Fruit fly (Drosophila melanogaster) whole organism, embryonic: ENCODE measurements around the gene Exo70.

ENCODE experiments used
- Antp ChIP-seq: fragments of 200-800 bp; sonication (Bioruptor generic); optimal IDR thresholded peaks from 3 replicates; lab custom pipeline; 2016; ENCODE audit warnings: missing biosample characterization, missing genetic modification characterization
- CG10147 ChIP-seq: fragments of 200-800 bp; sonication (Bioruptor generic); optimal IDR thresholded peaks from 2 replicates; lab custom pipeline; 2019; ENCODE audit warnings: missing biosample characterization, mild to moderate bottlenecking, missing genetic modification characterization, moderate library complexity
- CG1024 ChIP-seq: fragments of 200-800 bp; sonication (Bioruptor generic); IDR thresholded peaks from 2 replicates; pipeline ENCODE4 v1.3.6; 2022; ENCODE audit warnings: missing biosample characterization, missing genetic modification characterization
- CG11696 ChIP-seq: fragments of 200-800 bp; sonication (Bioruptor generic); IDR thresholded peaks from 2 replicates; pipeline ENCODE4 v1.3.6; 2022; ENCODE audit warnings: missing biosample characterization, missing genetic modification characterization
- CG12236 ChIP-seq: fragments of 200-800 bp; sonication (Bioruptor generic); optimal IDR thresholded peaks from 2 replicates; lab custom pipeline; 2016; ENCODE audit warnings: missing biosample characterization, missing genetic modification characterization
- CG12299 ChIP-seq: fragments of 200-800 bp; sonication (Bioruptor generic); optimal IDR thresholded peaks from 2 replicates; lab custom pipeline; 2018; ENCODE audit warnings: missing biosample characterization, mild to moderate bottlenecking, missing genetic modification characterization
- CG13424 ChIP-seq: fragments of 200-800 bp; sonication (Bioruptor generic); optimal IDR thresholded peaks from 2 replicates; lab custom pipeline; 2019; ENCODE audit warnings: missing biosample characterization, mild to moderate bottlenecking, missing genetic modification characterization, moderate library complexity
- CG16779 ChIP-seq: fragments of 200-800 bp; sonication (Bioruptor generic); IDR thresholded peaks from 2 replicates; pipeline ENCODE4 v1.3.6; 2022; ENCODE audit warnings: missing biosample characterization, missing genetic modification characterization
- CG16813 ChIP-seq: fragments of 200-800 bp; sonication (Bioruptor generic); IDR thresholded peaks from 3 replicates; pipeline ENCODE4 v1.3.6; 2022; ENCODE audit warnings: missing biosample characterization, missing genetic modification characterization; ENCODE audit not compliant: partially characterized antibody
- CG17912 ChIP-seq: fragments of 200-800 bp; sonication (Bioruptor generic); optimal IDR thresholded peaks from 2 replicates; lab custom pipeline; 2018; ENCODE audit warnings: missing biosample characterization, mild to moderate bottlenecking, missing genetic modification characterization
- CG18476 ChIP-seq: fragments of 200-800 bp; sonication (Bioruptor generic); optimal IDR thresholded peaks from 2 replicates; lab custom pipeline; 2016; ENCODE audit warnings: missing biosample characterization, mild to moderate bottlenecking, missing genetic modification characterization
- CG4424 ChIP-seq: fragments of 200-800 bp; sonication (Bioruptor generic); optimal IDR thresholded peaks from 3 replicates; lab custom pipeline; 2016; ENCODE audit warnings: missing biosample characterization, missing genetic modification characterization
- CG4730 ChIP-seq: fragments of 200-800 bp; sonication (Bioruptor generic); IDR thresholded peaks from 2 replicates; pipeline ENCODE4 v1.3.6; 2022; ENCODE audit warnings: missing biosample characterization, missing genetic modification characterization
- CG6654 ChIP-seq: fragments of 200-800 bp; sonication (Bioruptor generic); optimal IDR thresholded peaks from 2 replicates; lab custom pipeline; 2017; ENCODE audit warnings: missing biosample characterization, mild to moderate bottlenecking, missing genetic modification characterization
- CG6791 ChIP-seq: fragments of 200-800 bp; sonication (Bioruptor generic); IDR thresholded peaks from 3 replicates; pipeline ENCODE4 v1.3.6; 2022; ENCODE audit warnings: missing biosample characterization, missing genetic modification characterization; ENCODE audit not compliant: partially characterized antibody
- CG8924 ChIP-seq: fragments of 200-800 bp; optimal IDR thresholded peaks from 3 replicates; lab custom pipeline; 2019; ENCODE audit warnings: missing biosample characterization, mild to moderate bottlenecking, missing genetic modification characterization, moderate library complexity
- CTCF ChIP-seq: fragments of 200-800 bp; sonication (Bioruptor generic); optimal IDR thresholded peaks from 2 replicates; lab custom pipeline; 2017; ENCODE audit warnings: missing biosample characterization, mild to moderate bottlenecking, missing genetic modification characterization, moderate library complexity
- Camta ChIP-seq: fragments of 200-800 bp; sonication (Bioruptor generic); optimal IDR thresholded peaks from 2 replicates; lab custom pipeline; 2016; ENCODE audit warnings: missing biosample characterization, missing genetic modification characterization
- Chrac-16 ChIP-seq: fragments of 200-800 bp; sonication (Bioruptor generic); optimal IDR thresholded peaks from 3 replicates; lab custom pipeline; 2016; ENCODE audit warnings: missing biosample characterization, missing genetic modification characterization
- CoRest ChIP-seq: fragments of 200-800 bp; sonication (Bioruptor generic); optimal IDR thresholded peaks from 3 replicates; lab custom pipeline; 2018; ENCODE audit warnings: missing biosample characterization, mild to moderate bottlenecking, missing genetic modification characterization, moderate library complexity
- D19A ChIP-seq: fragments of 200-800 bp; optimal IDR thresholded peaks from 3 replicates; lab custom pipeline; 2019; ENCODE audit warnings: missing biosample characterization, mild to moderate bottlenecking, missing genetic modification characterization, moderate library complexity
- Dll ChIP-seq: fragments of 200-800 bp; sonication (Bioruptor generic); IDR thresholded peaks from 4 replicates; pipeline ENCODE4 v1.3.6; 2022; ENCODE audit warnings: missing biosample characterization, missing genetic modification characterization; ENCODE audit not compliant: partially characterized antibody
- ERR ChIP-seq: fragments of 200-800 bp; sonication (Bioruptor generic); optimal IDR thresholded peaks from 2 replicates; lab custom pipeline; 2016; ENCODE audit warnings: missing biosample characterization, missing genetic modification characterization
- HHEX ChIP-seq: fragments of 200-800 bp; sonication (Bioruptor generic); optimal IDR thresholded peaks from 3 replicates; lab custom pipeline; 2017; ENCODE audit warnings: missing biosample characterization, mild to moderate bottlenecking, missing genetic modification characterization, missing genetic modification reagents
- HLH4C ChIP-seq: fragments of 200-800 bp; sonication (Bioruptor generic); IDR thresholded peaks from 3 replicates; pipeline ENCODE4 v1.3.6; 2022; ENCODE audit warnings: missing biosample characterization, missing genetic modification characterization; ENCODE audit not compliant: partially characterized antibody
- Hr3 ChIP-seq: fragments of 200-800 bp; sonication (Bioruptor generic); optimal IDR thresholded peaks from 3 replicates; lab custom pipeline; 2016; ENCODE audit warnings: missing biosample characterization, missing genetic modification characterization
- MESR4 ChIP-seq: fragments of 200-800 bp; sonication (Bioruptor generic); optimal IDR thresholded peaks from 2 replicates; lab custom pipeline; 2018; ENCODE audit warnings: missing biosample characterization, mild to moderate bottlenecking, missing genetic modification characterization, moderate library complexity
- Nf-YA ChIP-seq: fragments of 200-800 bp; sonication (Bioruptor generic); IDR thresholded peaks from 2 replicates; pipeline ENCODE4 v1.3.6; 2022; ENCODE audit warnings: missing biosample characterization, missing genetic modification characterization
- Sry-β ChIP-seq: fragments of 200-800 bp; sonication (Bioruptor generic); optimal IDR thresholded peaks from 2 replicates; lab custom pipeline; 2018; ENCODE audit warnings: missing biosample characterization, mild to moderate bottlenecking, missing genetic modification characterization, moderate library complexity
- Sry-δ ChIP-seq: fragments of 200-800 bp; sonication (Bioruptor generic); optimal IDR thresholded peaks from 2 replicates; lab custom pipeline; 2016; ENCODE audit warnings: missing biosample characterization, missing genetic modification characterization
- Vsx1 ChIP-seq: fragments of 200-800 bp; sonication (Bioruptor generic); optimal IDR thresholded peaks from 2 replicates; lab custom pipeline; 2017; ENCODE audit warnings: missing biosample characterization, mild to moderate bottlenecking, missing genetic modification characterization, missing genetic modification reagents
- ab ChIP-seq: fragments of 200-800 bp; sonication (Bioruptor generic); optimal IDR thresholded peaks from 2 replicates; lab custom pipeline; 2016; ENCODE audit warnings: missing biosample characterization, missing genetic modification characterization
- bcd ChIP-seq: fragments of 200-800 bp; sonication (Bioruptor generic); optimal IDR thresholded peaks from 2 replicates; lab custom pipeline; 2017; ENCODE audit warnings: missing biosample characterization, mild to moderate bottlenecking, missing genetic modification characterization
- chinmo ChIP-seq: fragments of 200-800 bp; sonication (Bioruptor generic); IDR thresholded peaks from 4 replicates; pipeline ENCODE4 v1.3.6; 2022; ENCODE audit warnings: missing biosample characterization, missing genetic modification characterization; ENCODE audit not compliant: partially characterized antibody
- crol ChIP-seq: fragments of 200-800 bp; sonication (Bioruptor generic); IDR thresholded peaks from 2 replicates; pipeline ENCODE4 v1.3.6; 2022; ENCODE audit warnings: missing biosample characterization, missing genetic modification characterization
- disco-r ChIP-seq: fragments of 200-800 bp; sonication (Bioruptor generic); optimal IDR thresholded peaks from 2 replicates; lab custom pipeline; 2016; ENCODE audit warnings: missing biosample characterization, missing genetic modification characterization
- fd64A ChIP-seq: fragments of 200-800 bp; sonication (Bioruptor generic); optimal IDR thresholded peaks from 3 replicates; lab custom pipeline; 2018; ENCODE audit warnings: missing biosample characterization, mild to moderate bottlenecking, missing genetic modification characterization
- gce ChIP-seq: fragments of 200-800 bp; sonication (Bioruptor generic); IDR thresholded peaks from 3 replicates; pipeline ENCODE4 v1.3.6; 2022; ENCODE audit warnings: missing biosample characterization, missing genetic modification characterization
- gcm ChIP-seq: fragments of 200-800 bp; sonication (Bioruptor generic); optimal IDR thresholded peaks from 2 replicates; lab custom pipeline; 2019; ENCODE audit warnings: missing biosample characterization, mild to moderate bottlenecking, missing genetic modification characterization, moderate library complexity
- mam ChIP-seq: fragments of 200-800 bp; sonication (Bioruptor generic); optimal IDR thresholded peaks from 3 replicates; lab custom pipeline; 2016; ENCODE audit warnings: missing biosample characterization, missing genetic modification characterization
- mld ChIP-seq: fragments of 200-800 bp; sonication (Bioruptor generic); IDR thresholded peaks from 3 replicates; pipeline ENCODE4 v1.3.6; 2022; ENCODE audit warnings: missing biosample characterization, missing genetic modification characterization; ENCODE audit not compliant: partially characterized antibody
- nom ChIP-seq: fragments of 200-800 bp; sonication (Bioruptor generic); optimal IDR thresholded peaks from 2 replicates; lab custom pipeline; 2017; ENCODE audit warnings: missing biosample characterization, missing genetic modification characterization, mild to moderate bottlenecking, moderate library complexity, missing genetic modification reagents
- pho ChIP-seq: fragments of 200-800 bp; sonication (Bioruptor generic); optimal IDR thresholded peaks from 2 replicates; lab custom pipeline; 2016; ENCODE audit warnings: missing biosample characterization, missing genetic modification characterization
- rib ChIP-seq: fragments of 200-800 bp; sonication (Bioruptor generic); IDR thresholded peaks from 2 replicates; pipeline ENCODE4 v1.3.6; 2022; ENCODE audit warnings: missing biosample characterization, missing genetic modification characterization
- sob ChIP-seq: fragments of 200-800 bp; sonication (Bioruptor generic); IDR thresholded peaks from 2 replicates; pipeline ENCODE4 v1.3.6; 2022; ENCODE audit warnings: missing biosample characterization, missing genetic modification characterization
- trem ChIP-seq: fragments of 200-800 bp; optimal IDR thresholded peaks from 3 replicates; lab custom pipeline; 2019; ENCODE audit warnings: missing biosample characterization, mild to moderate bottlenecking, missing genetic modification characterization, moderate library complexity
- vvl ChIP-seq: fragments of 200-800 bp; sonication (Bioruptor generic); IDR thresholded peaks from 2 replicates; pipeline ENCODE4 v1.3.6; 2022; ENCODE audit warnings: missing biosample characterization, missing genetic modification characterization
- wor ChIP-seq: fragments of 200-800 bp; sonication (Bioruptor generic); IDR thresholded peaks from 2 replicates; pipeline ENCODE4 v1.3.6; 2022; ENCODE audit warnings: missing biosample characterization, missing genetic modification characterization
- zen2 ChIP-seq: fragments of 200-800 bp; sonication (Bioruptor generic); IDR thresholded peaks from 3 replicates; pipeline ENCODE4 v1.3.6; 2022; ENCODE audit warnings: missing biosample characterization, missing genetic modification characterization; ENCODE audit not compliant: partially characterized antibody

Exo70 gene

DNA sequence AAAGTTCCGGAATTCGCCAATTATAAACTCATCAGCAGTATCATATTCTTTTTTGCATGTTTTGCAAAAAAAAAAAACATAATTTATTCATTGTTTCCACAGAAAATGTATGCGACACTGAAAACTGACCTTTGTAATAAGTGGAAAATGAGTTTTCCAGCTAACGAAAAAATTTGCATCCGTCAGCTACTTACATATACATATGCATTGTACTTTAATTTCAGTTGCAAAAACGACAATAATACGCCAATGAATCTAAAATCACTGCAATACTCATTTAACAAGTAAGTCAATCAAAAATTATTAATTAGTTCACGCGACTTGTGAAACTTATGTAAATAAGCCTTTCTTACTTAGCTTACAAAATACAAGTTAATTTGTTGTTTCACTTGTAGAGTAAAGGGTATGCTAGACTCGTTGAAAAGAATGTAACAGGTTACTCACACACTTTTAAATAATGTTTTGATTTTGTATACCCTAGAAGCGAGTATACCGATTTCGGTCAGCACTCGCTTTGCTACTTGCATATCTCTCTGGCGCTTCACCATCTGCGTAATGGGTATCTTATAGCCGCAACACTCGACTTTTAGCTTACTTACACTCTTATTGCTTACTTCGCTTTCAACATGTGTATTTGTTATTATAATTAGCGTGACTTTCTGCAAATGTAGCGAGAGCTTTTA is 12.7 kb upstream of the Exo70 start (continued):
- TF ChIP-seq crol (GFP tag; lab: Robert Waterston, UW) (no peak), mld (no peak), gcm (GFP tag; lab: Kevin White, UChicago) (no peak)

DNA sequence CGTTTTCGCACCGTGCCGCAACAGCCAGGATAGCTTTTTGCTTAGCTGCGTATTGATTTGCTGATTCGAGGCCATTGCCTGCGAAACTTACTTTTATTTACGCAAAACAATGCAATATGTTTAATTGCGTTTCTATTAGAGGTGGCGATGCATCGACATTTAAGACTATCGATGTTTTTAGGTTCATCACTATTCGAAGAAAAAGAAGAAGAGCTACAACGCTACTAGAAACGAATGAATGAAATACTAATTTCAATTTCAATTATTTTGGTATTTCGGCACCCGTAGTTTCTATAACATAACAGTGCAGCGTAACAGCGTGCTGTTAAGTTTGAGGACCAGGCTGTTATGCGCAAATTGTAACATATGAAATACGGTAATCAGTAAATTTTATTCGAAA is 6.5 kb upstream of the Exo70 start, which contains the start of the genes Tpt, mkg-p and CG13667:
Tpt (minus strand) TSS at position 155 of the 400 bp plus-strand sequence.
mkg-p (minus strand) TSS at position 155 of the 400 bp plus-strand sequence.
CG13667 (plus strand) TSS at position 332 of the 400 bp plus-strand sequence.
- TF ChIP-seq CG18476 (GFP tag; lab: Kevin White, UChicago) (no peak), ab (no peak), CG4730 (GFP tag; lab: Robert Waterston, UW) (no peak), Antp (GFP tag; lab: Kevin White, UChicago) (peak; percentile 7), Nf-YA (no peak), CG6654 (GFP tag; lab: Kevin White, UChicago) (no peak), disco-r (GFP tag; lab: Kevin White, UChicago) (no peak), mam (GFP tag; lab: Kevin White, UChicago) (peak; percentile 21), nom (GFP tag; lab: Kevin White, UChicago) (no peak), CG13424 (tag; lab: Kevin White, UChicago) (no peak), D19A (tag; lab: Kevin White, UChicago) (no peak), wor (no peak), CG16813 (GFP tag; lab: Robert Waterston, UW) (peak; percentile 82), CG16779 (GFP tag; lab: Robert Waterston, UW) (no peak), gce (no peak), CG12299 (tag; lab: Kevin White, UChicago) (peak; percentile 31), Hr3 (no peak), sob (GFP tag; lab: Robert Waterston, UW) (peak; percentile 51; the same call in 1 of the 2 replicates), bcd (no peak), CG17912 (GFP tag; lab: Kevin White, UChicago) (no peak), HLH4C (GFP tag; lab: Robert Waterston, UW) (peak; percentile 77), MESR4 (GFP tag; lab: Kevin White, UChicago) (peak; percentile 75), CG6791 (GFP tag; lab: Robert Waterston, UW) (peak; percentile 79), CoRest (tag; lab: Kevin White, UChicago) (no peak), CG1024 (GFP tag; lab: Robert Waterston, UW) (no peak), CG8924 (tag; lab: Kevin White, UChicago) (peak; percentile 53), CG4424 (GFP tag; lab: Kevin White, UChicago) (no peak), CTCF (GFP tag; lab: Kevin White, UChicago) (peak; percentile 23), trem (tag; lab: Kevin White, UChicago) (peak; percentile 68), fd64A (GFP tag; lab: Kevin White, UChicago) (no peak), pho (GFP tag; lab: Kevin White, UChicago) (peak; percentile 13), CG12236 (GFP tag; lab: Kevin White, UChicago) (no peak), zen2 (GFP tag; lab: Robert Waterston, UW) (peak; percentile 35; the same call in 1 of the 3 replicates), Sry-β (GFP tag; lab: Kevin White, UChicago) (peak; percentile 52), Chrac-16 (GFP tag; lab: Kevin White, UChicago) (no peak), HHEX (GFP tag; lab: Kevin White, UChicago) (no peak), chinmo (GFP tag; lab: Robert Waterston, UW) (peak; percentile 97; the same call in 3 of the 4 replicates), Dll (GFP tag; lab: Robert Waterston, UW) (peak; percentile 89), Vsx1 (GFP tag; lab: Kevin White, UChicago) (no peak), ERR (GFP tag; lab: Kevin White, UChicago) (no peak), CG10147 (GFP tag; lab: Kevin White, UChicago) (no peak), Sry-δ (GFP tag; lab: Kevin White, UChicago) (peak; percentile 99), CG11696 (GFP tag; lab: Robert Waterston, UW) (no peak), Camta (GFP tag; lab: Kevin White, UChicago) (no peak), rib (no peak), vvl (GFP tag; lab: Robert Waterston, UW) (peak; percentile 64)
